Fruit fly (Drosophila melanogaster): Measurements from ENCODE around the gene CG15824.
A peak's percentile ranks its signal among the peaks of the same experiment; 100 is the strongest.
"Not testable (repeated sequence)": the region's sequence is repeated elsewhere in the genome, so short reads cannot be mapped to it uniquely, and the experiment has no call there.

Gene CG15824

DNA sequence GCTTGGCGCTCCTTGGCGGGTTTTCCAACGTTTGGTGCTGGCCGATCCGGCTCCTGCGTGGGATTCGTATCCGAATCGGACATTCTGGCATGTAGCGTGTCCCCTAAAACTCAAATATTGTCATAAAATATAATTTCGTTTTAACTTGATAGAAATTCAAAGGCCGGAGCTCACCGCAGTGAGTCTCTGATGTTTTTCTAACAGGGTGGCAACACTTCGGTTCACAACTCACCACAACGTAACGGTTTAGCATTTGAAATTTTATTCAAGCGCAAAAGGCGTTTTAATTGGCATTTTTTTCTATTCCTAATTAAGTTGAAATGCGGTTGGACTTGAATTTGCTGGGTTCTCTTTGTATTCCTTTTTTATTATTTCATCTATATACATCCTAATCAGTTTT is at the start of gene CG15824:
Gene CG15824 (minus strand): TSS at position 172 of the 400 bp plus-strand sequence.
- TF ChIP-seq pan (optimal IDR thresholded peaks at IDR 0.05) (no peak), Myc (optimal IDR thresholded peaks at IDR 0.05) (peak; percentile 33)

dm6 chr2L:922660-923059 is 37.7 kb upstream of the CG15824 start, which contains the start of gene Tmtc2:
Gene Tmtc2 (plus strand): TSS chr2L:922793.
- no peak for TF ChIP-seq dsf (GFP tag; optimal IDR thresholded peaks at IDR 0.05; ENCODE audit: borderline replicate concordance)
- no peak for TF ChIP-seq lola (GFP tag; optimal IDR thresholded peaks at IDR 0.05)
- TF ChIP-seq OdsH (GFP tag; optimal IDR thresholded peaks at IDR 0.05): no peak
- TF ChIP-seq GATAd (GFP tag; optimal IDR thresholded peaks at IDR 0.05): no peak
- TF ChIP-seq psq (GFP tag; optimal IDR thresholded peaks at IDR 0.05): no peak
- TF ChIP-seq dmrt93B (GFP tag; optimal IDR thresholded peaks at IDR 0.05): no peak
- TF ChIP-seq Dfd (GFP tag; optimal IDR thresholded peaks at IDR 0.05): no peak

- TF ChIP-seq Vsx2 (GFP tag; optimal IDR thresholded peaks at IDR 0.05; ENCODE audit: partially characterized antibody): no peak
- no peak for TF ChIP-seq Hr78 (GFP tag; optimal IDR thresholded peaks at IDR 0.05)
These were observed 33.8 kb upstream of the CG15824 start for dm6 chr2L:918738-919137.

- no peak for TF ChIP-seq CrebA (GFP tag; optimal IDR thresholded peaks at IDR 0.05; ENCODE audit: borderline replicate concordance)
- TF ChIP-seq CG32264 (GFP tag; optimal IDR thresholded peaks at IDR 0.05): no peak
- no peak for TF ChIP-seq Sp1 (GFP tag; optimal IDR thresholded peaks at IDR 0.05)
- TF ChIP-seq Hr83 (GFP tag; optimal IDR thresholded peaks at IDR 0.05; ENCODE audit: poor library complexity, severe bottlenecking): no peak
- TF ChIP-seq sage (GFP tag; optimal IDR thresholded peaks at IDR 0.05): no peak
- TF ChIP-seq Myc (optimal IDR thresholded peaks at IDR 0.05): no peak
- TF ChIP-seq fru (GFP tag; optimal IDR thresholded peaks at IDR 0.05): no peak
- no peak for TF ChIP-seq dl (GFP tag; optimal IDR thresholded peaks at IDR 0.05; ENCODE audit: insufficient read depth in 1 of 2, partially characterized antibody in 2 of 2)
- no peak for TF ChIP-seq OdsH (GFP tag; optimal IDR thresholded peaks at IDR 0.05)
- TF ChIP-seq Hr78 (GFP tag; optimal IDR thresholded peaks at IDR 0.05): no peak
- no peak for TF ChIP-seq Hnf4 (GFP tag; optimal IDR thresholded peaks at IDR 0.05)
- TF ChIP-seq Rel (GFP tag; optimal IDR thresholded peaks at IDR 0.05): no peak
- no peak for TF ChIP-seq Rel (tag; optimal IDR thresholded peaks at IDR 0.05)
- no peak for TF ChIP-seq Dfd (GFP tag; optimal IDR thresholded peaks at IDR 0.05)
- no peak for TF ChIP-seq Jra (GFP tag; optimal IDR thresholded peaks at IDR 0.05)
These were observed 29.0 kb upstream of the CG15824 start, which contains the start of gene GluRIIC for dm6 chr2L:913850-914391. Gene GluRIIC (plus strand): TSS chr2L:914086.

DNA sequence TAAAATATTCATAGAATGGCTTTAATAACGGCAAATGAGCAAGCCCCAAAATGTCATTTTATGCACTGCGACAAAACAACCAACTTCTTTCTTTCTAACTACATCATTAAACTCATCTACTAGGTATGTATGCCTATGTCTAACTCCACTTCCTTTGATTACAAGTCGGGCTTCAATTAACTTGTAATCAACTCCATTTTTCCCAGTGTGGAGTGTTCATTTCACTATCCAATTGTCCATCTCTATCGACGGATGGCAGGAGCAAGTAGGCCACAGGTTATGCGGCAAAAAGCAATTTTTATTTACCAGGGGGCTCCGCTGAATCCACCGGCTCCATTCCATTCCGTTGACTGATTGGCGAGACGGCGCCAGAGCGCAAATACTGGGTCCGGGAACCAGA is 18.8 kb upstream of the CG15824 start:
- no peak for TF ChIP-seq Dif (GFP tag; optimal IDR thresholded peaks at IDR 0.05; ENCODE audit: partially characterized antibody)
- no peak for TF ChIP-seq Dfd (GFP tag; optimal IDR thresholded peaks at IDR 0.05)
- TF ChIP-seq HLH106 (tag; optimal IDR thresholded peaks at IDR 0.05): no peak

DNA sequence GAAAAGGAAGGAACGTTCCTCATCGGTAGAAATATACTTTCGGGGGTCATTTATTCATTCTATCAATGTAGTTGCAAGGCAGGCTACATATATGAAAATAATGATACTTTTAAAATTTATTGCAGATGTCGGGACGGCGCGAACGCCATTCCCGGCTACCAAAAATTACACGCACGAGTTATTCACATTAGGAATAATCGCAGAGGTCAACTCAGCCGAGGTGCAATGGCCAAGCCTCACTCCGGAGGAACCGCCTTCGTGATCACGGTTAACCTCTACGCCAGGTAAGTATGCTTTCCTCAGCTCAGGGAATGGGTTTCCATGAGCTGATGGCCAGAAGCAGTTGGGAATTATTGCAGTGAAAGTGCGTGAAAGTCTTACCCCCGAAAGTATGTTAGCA is 16.4 kb upstream of the CG15824 start:
- TF ChIP-seq h (GFP tag; optimal IDR thresholded peaks at IDR 0.05) (peak; percentile 29), Rel (tag; optimal IDR thresholded peaks at IDR 0.05) (peak; percentile 42), tai (GFP tag; optimal IDR thresholded peaks at IDR 0.05) (peak; percentile 11), foxo (GFP tag; optimal IDR thresholded peaks at IDR 0.05) (peak in 1 of 2 experiments; percentile 21), Hnf4 (GFP tag; optimal IDR thresholded peaks at IDR 0.05) (peak; percentile 46)
- not testable (repeated sequence) for TF ChIP-seq Rel (GFP tag; optimal IDR thresholded peaks at IDR 0.05)

- TF ChIP-seq fru (GFP tag; optimal IDR thresholded peaks at IDR 0.05) (no peak), pan (optimal IDR thresholded peaks at IDR 0.05) (no peak), usp (GFP tag; optimal IDR thresholded peaks at IDR 0.05) (no peak), ey (GFP tag; optimal IDR thresholded peaks at IDR 0.05) (no peak), Rel (GFP tag; optimal IDR thresholded peaks at IDR 0.05) (no peak), Rel (tag; optimal IDR thresholded peaks at IDR 0.05) (peak; percentile 0), rgr (GFP tag; optimal IDR thresholded peaks at IDR 0.05) (no peak), Hnf4 (GFP tag; optimal IDR thresholded peaks at IDR 0.05) (no peak)
These were observed 13.4 kb upstream of the CG15824 start, which contains the start of gene Lsp1beta for dm6 chr2L:898316-898715. Gene Lsp1beta (plus strand): TSS chr2L:898500.

All from whole organism, wandering third instar larva.